Fruit fly (Drosophila melanogaster) whole organism, wandering third instar larva: ENCODE results near the gene CG43998.

Source experiments
- Abd-B ChIP-seq: fragments of >200 bp; optimal IDR thresholded peaks from 2 replicates; lab custom pipeline; 2017; ENCODE audit warnings: missing biosample characterization, missing genetic modification characterization
- Hr78 ChIP-seq: fragments of >200 bp; optimal IDR thresholded peaks from 2 replicates; lab custom pipeline; 2017; ENCODE audit warnings: missing biosample characterization, missing genetic modification characterization
- Myc ChIP-seq: fragments of >200 bp; optimal IDR thresholded peaks from 2 replicates; lab custom pipeline; 2017
- Sp1 ChIP-seq: fragments of 200-800 bp; sonication (Bioruptor generic); optimal IDR thresholded peaks from 3 replicates; lab custom pipeline; 2019; ENCODE audit warnings: missing biosample characterization, mild to moderate bottlenecking, missing genetic modification characterization, moderate library complexity
- br ChIP-seq: fragments of 200-800 bp; sonication (Bioruptor generic); optimal IDR thresholded peaks from 2 replicates; lab custom pipeline; 2016; ENCODE audit warnings: missing biosample characterization, missing genetic modification characterization
- dl ChIP-seq, 2 experiments: fragments of 175-275, 200-275 bp in 1 of 2; fragments of 200-275 bp in 1 of 2; sonication (Bioruptor generic); optimal IDR thresholded peaks; lab custom pipeline; 2018; ENCODE audit warnings: mild to moderate bottlenecking in 2 of 2, missing biosample characterization in 2 of 2, missing genetic modification characterization in 2 of 2, moderate library complexity in 2 of 2; ENCODE audit not compliant: partially characterized antibody in 2 of 2, insufficient read depth in 1 of 2
- fru ChIP-seq: fragments of 200-800 bp; sonication (Bioruptor generic); optimal IDR thresholded peaks from 3 replicates; lab custom pipeline; 2016; ENCODE audit warnings: missing biosample characterization, mild to moderate bottlenecking, missing genetic modification characterization
- lola ChIP-seq: fragments of >200 bp; optimal IDR thresholded peaks from 2 replicates; lab custom pipeline; 2017; ENCODE audit warnings: missing biosample characterization, missing genetic modification characterization
- psq ChIP-seq: fragments of 200-800 bp; sonication (Bioruptor generic); optimal IDR thresholded peaks from 3 replicates; lab custom pipeline; 2017; ENCODE audit warnings: missing biosample characterization, mild to moderate bottlenecking, missing genetic modification characterization, moderate library complexity

DNA sequence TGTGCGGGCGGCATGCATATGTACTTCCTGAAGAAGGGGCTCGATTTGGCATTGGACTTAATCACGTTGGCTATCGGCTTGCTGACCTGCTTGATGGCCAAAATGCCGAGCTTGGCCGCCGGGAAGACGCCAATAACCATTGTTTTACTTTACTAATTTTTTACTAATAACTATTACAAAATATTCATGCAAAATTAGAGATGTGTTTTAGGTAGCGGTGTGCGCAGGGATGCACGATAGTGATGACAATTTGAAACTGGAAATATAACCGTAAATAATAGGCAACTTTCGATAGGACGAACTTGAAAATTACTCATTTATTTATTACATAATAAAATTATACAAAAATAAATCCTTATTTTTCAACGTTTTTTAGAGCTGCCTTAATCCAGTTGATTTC, 1.4 kb downstream of the CG43998 start, which contains the start of gene CG13601:
- no peak for TF ChIP-seq psq
- TF ChIP-seq br (GFP tag; lab: Kevin White, UChicago) = no peak
- no peak for TF ChIP-seq lola (GFP tag; lab: Kevin White, UChicago)
- no peak for TF ChIP-seq Hr78 (GFP tag; lab: Kevin White, UChicago)
- no peak for TF ChIP-seq Myc (lab: Kevin White, UChicago)
- no peak for TF ChIP-seq dl (GFP tag; optimal IDR thresholded peaks at IDR 0.05; lab: Kevin White, UChicago; ENCODE audit: insufficient read depth in 1 of 2, partially characterized antibody in 2 of 2)
- TF ChIP-seq Abd-B = no peak
- no peak for TF ChIP-seq Sp1 (GFP tag; lab: Kevin White, UChicago)
- TF ChIP-seq fru (GFP tag; lab: Kevin White, UChicago) = no peak
